Fruit fly (Drosophila melanogaster) ovary, adult (tissue): ENCODE measurements around the gene mbo.

Source experiments
- CG17801 ChIP-seq: fragments of 200-800 bp; optimal IDR thresholded peaks from 2 replicates; lab custom pipeline; 2019; ENCODE audit warnings: missing biosample characterization, mild to moderate bottlenecking, missing genetic modification characterization, moderate library complexity; ENCODE audit not compliant: partially characterized antibody

mbo gene

dm6 chr3R:12641620-12642019, 37.2 kb downstream of the mbo start:
- TF ChIP-seq CG17801 (GFP tag; lab: Kevin White, UChicago): no peak

- TF ChIP-seq CG17801 (GFP tag; lab: Kevin White, UChicago): no peak
Measured at dm6 chr3R:12637961-12638531, 40.8 kb downstream of the mbo start, which contains the start of gene CG11608. Gene CG11608, plus strand, starts transcription at chr3R:12638481.

- TF ChIP-seq CG17801 (GFP tag; lab: Kevin White, UChicago): no peak
Measured at dm6 chr3R:12636240-12636639, 42.6 kb downstream of the mbo start, which contains the start of gene CG11600. Gene CG11600, plus strand, starts transcription at chr3R:12636540.

dm6 chr3R:12634617-12635016, 44.2 kb downstream of the mbo start, which contains the start of gene CG11598:
Gene CG11598, plus strand, starts transcription at chr3R:12634917.
- TF ChIP-seq CG17801 (GFP tag; lab: Kevin White, UChicago): no peak

dm6 chr3R:12633059-12633458, 45.8 kb downstream of the mbo start, which contains the start of gene CG18530:
Gene CG18530, plus strand, starts transcription at chr3R:12633359.
- no peak for TF ChIP-seq CG17801 (GFP tag; lab: Kevin White, UChicago)

dm6 chr3R:12630369-12630768, 48.5 kb downstream of the mbo start, which contains the start of gene Not10:
Gene Not10, plus strand, starts transcription at chr3R:12630647.
- peak; percentile 29 for TF ChIP-seq CG17801 (GFP tag; lab: Kevin White, UChicago)

- no peak for TF ChIP-seq CG17801 (GFP tag; lab: Kevin White, UChicago)
Measured at dm6 chr3R:12628395-12628928, 50.4 kb downstream of the mbo start.

- TF ChIP-seq CG17801 (GFP tag; lab: Kevin White, UChicago): peak; percentile 27
Measured at dm6 chr3R:12627691-12628148, 51.1 kb downstream of the mbo start, which contains the start of the genes Vha55 and Snx3. Gene Vha55, minus strand, starts transcription at chr3R:12627829. Gene Snx3, plus strand, starts transcription at chr3R:12628031.

- no peak for TF ChIP-seq CG17801 (GFP tag; lab: Kevin White, UChicago)
Measured at dm6 chr3R:12626674-12627382, 52.0 kb downstream of the mbo start.
